Worm (Caenorhabditis elegans): ENCODE data around the gene F37A8.5.

DNA sequence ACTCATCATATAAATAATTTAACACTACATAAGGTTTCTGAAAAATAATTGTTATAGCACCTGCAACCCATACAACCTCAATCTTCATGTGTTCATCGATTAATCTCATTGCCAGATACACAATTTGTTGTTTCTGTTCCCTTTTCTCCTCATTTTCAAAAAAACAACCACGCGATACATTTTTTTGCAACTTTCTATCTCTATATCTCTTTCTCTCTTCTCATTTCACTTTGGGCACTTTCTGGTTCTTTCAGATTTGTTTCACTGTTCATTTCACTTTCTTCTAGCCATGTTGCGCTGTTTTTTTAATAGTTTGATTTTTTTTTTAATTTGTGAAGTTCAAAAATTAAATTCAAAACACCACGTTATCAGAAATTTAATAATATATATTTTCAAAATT, 2.8 kb downstream of the F37A8.5 start:
- TF ChIP-seq pha-4 (tag; optimal IDR thresholded peaks at IDR 0.05) (no peak), ceh-19 (GFP tag; optimal IDR thresholded peaks at IDR 0.05) (no peak), che-1 (tag; optimal IDR thresholded peaks at IDR 0.05) (no peak), ets-4 (tag; optimal IDR thresholded peaks at IDR 0.05) (no peak), ceh-2 (tag; optimal IDR thresholded peaks at IDR 0.05) (no peak), elt-2 (tag; optimal IDR thresholded peaks at IDR 0.05) (no peak), fkh-10 (GFP tag; optimal IDR thresholded peaks at IDR 0.05) (no peak), ttx-3 (tag; optimal IDR thresholded peaks at IDR 0.05) (no peak), dve-1 (tag; optimal IDR thresholded peaks at IDR 0.05) (no peak), pqm-1 (tag; optimal IDR thresholded peaks at IDR 0.05) (no peak)
